Fruit fly (Drosophila melanogaster) ovary, adult (tissue): ENCODE data around the gene Cox10.

ENCODE experiments used
- CG17801 ChIP-seq: fragments of 200-800 bp; optimal IDR thresholded peaks from 2 replicates; lab custom pipeline; 2019; ENCODE audit warnings: missing biosample characterization, mild to moderate bottlenecking, missing genetic modification characterization, moderate library complexity; ENCODE audit not compliant: partially characterized antibody

Cox10 gene

DNA sequence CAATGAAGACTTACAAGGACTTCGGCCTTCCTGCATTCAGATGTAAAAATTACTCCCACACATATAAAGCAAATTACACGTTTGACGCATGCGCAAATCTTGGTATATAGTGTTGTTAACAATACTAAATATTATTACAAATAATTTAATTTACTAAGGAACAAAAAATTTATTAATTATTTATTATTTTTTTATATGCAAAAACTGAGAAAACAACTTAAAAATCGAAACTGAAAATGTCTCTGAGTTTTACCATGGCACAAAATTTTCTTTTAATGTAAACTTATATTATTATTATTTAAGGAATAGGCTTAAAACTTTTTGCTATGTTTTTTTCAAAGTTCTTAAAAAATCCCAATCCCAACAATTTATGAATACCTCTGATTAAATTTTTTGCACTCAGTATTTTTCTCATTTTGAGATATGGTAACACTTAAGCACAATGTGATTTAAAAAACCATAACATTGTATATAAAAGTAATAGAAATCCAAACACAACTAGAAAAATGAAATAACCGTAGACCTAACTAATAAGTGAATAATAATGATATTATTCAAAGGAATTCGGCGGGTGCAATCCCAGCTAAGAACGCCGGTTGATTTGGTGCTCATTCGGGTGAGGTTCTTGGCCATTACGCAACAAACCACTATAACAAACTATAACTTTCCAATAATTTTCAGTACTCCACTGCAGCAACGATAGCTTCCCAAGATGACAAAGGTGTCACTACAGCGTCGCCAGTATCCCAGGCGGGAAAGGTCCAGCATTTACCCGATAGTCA lies at the start of gene Cox10, which contains the start of gene Schip1:
Cox10 (plus strand) TSS at position 406 of the 782 bp plus-strand sequence.
Schip1 (minus strand) TSS at position 51 of the 782 bp plus-strand sequence.
- no peak for TF ChIP-seq CG17801

DNA sequence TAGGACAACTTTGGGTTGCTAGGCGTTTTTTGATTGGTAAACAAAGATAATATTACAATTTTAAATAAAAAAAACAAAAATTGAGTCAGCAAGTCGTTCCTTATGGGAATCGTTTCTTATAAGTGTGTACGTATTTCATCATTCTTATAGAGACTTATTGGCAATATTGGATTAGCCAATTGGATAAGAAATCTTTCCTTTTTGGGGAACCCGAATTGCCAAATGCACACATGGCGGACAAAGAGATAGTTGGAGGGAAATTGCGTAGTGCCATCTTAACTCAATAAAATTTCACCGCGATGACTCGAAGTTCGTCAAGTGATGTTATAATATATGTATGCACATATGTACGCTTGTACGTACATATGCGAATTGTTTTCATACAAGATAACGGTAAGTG lies 40.0 kb upstream of the Cox10 start:
- TF ChIP-seq CG17801 = no peak

DNA sequence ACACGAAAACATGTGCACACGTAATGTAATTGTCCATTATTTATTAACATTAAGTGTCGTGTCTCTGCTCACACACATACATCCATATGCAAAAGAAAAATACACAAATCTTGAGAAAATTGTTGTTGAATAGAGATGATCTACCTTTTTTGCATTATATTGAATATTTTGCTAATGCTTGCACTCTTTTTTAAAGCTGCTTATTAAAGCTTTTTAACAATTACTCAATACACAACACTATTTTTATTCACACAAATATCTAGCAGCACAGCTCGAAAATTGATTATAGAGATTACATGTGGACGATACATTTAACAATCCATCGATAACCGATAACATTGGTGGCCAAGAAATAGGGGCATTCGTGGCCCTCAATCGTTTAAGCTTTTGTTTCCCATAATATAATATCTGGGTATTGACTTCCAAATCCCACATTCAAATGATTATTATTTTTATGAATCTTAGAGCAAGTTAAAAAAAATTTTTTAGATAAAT lies 39.2 kb upstream of the Cox10 start, which contains the start of gene Ufd4:
Ufd4 (minus strand) TSS at position 300 of the 495 bp plus-strand sequence.
- TF ChIP-seq CG17801 = peak; percentile 65

DNA sequence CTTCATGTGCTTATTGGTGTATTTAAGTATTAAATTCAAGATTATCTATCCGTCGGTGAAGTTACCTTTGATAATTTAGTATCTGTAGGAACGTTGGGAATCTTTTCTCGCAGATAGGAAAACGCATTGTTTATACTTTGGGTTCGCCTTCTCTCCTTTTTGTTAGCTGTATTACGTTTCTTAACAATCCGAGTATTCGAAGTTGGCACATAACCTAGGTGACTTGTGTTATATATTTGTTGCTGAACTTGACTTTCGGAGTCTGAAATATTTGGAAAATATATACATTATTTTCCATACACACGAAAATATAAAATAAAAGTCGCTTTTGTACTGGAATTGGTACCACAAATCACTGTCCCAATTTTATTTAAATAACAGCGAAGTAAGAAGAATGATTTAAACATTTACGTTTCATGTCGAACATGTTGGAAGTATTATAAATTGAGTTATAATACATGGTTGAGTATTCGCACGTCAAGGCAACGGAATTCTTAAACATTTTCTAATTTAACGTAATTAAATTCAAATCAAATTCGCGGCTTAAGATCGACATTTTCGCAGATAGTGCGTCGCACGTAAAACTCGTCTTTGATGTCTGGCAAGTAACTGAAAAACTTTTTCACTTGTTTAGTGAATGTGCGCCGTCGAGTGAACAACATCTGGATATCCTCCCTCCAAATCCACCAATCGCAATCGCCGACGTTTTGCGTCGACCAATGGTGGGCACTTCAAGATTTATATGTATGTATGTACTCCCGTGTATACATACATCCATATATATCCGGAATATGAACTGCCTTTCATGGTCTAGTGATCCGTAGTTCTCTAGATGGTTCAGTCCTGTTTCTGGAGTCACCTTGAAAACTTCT lies 36.2 kb upstream of the Cox10 start, which contains the start of gene Hand:
Hand (minus strand) TSS at position 588 of the 872 bp plus-strand sequence.
- no peak for TF ChIP-seq CG17801

DNA sequence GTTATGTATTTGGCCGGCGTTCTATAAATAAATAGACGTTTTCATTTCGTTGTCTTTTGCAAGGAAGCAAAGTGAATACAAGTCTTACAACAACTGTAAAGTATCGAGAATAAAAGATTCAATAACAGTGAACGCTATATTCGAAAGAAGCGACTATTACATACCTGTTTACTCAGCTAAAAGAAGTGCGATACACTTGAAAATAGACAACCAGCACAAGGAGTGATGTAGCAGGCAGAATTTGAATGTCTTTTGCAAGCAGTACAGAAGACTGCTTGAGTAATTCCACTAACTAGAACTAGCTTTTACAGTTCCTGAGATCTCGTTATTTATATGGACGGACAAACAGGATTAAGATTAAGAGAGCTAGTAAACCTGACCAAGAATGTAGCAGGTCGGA lies 33.0 kb upstream of the Cox10 start:
- TF ChIP-seq CG17801 = no peak

DNA sequence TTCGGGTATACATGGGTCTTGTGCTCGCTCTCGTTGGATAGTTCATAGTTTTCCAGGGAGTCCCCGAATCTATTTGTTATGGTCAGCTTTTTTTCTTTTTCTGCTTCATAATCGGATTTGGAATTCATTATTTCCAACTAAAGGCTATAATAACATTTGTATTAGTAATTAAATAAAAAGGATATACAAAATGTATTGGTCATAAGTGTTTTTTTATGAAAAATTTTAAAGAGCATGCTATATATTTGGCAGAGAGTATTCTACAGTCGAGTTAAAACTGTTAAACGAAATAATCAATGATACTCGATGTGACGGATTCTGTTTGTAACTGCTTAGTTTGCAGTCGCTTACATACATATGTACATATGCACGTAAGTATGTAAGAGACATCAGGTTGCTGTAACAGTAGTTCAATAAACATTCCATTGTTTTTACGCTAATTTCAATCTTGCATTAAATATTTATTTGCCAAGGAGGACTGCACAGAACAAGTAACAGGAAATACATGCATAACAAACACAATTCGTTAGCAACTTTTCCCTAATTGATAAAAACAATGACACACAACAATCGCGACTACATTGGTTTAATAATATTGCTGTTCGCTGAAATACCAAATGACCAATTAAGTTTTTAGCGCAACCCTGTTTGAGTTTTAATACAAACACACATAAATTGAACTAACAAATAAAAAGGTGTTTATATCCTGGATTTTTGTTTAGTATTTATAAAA lies 32.0 kb upstream of the Cox10 start:
- no peak for TF ChIP-seq CG17801

DNA sequence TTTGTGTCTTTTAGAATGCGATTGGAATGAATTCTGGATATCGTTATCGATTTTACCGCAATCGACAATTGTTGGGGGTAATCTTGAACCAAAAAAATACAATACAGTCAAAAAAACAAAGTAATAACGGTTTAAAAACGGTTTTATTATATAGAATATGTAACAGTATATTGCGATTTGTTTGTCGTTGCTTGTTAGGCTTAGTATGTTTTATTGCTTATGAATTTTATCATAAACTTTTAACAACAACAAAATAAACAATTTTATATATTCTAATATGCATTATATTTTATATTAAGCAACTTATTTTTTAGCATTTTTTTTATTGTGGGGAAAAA lies 31.5 kb upstream of the Cox10 start, which contains the start of gene CYLD:
CYLD (minus strand) TSS at position 38 of the 338 bp plus-strand sequence.
- peak; percentile 66 for TF ChIP-seq CG17801

DNA sequence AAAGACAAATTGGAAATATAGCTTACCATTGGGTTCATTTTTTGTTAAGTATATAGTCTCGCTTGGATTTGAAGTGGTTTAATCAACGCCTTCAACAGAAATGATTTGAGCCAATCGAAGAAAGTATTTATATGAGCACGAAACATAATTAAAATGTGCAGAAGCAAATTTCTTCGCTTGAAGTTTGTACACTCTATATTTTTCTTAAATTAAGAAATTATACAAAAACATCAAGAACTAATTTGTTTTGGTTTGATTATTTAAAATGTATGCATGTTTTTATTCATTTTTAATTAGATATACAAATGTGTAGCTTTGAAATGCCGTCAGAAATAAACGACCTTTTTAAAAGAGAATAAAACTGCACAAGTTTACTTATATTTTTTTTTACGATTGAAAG lies 29.4 kb upstream of the Cox10 start, which contains the start of gene CG13138:
CG13138 (minus strand) TSS at position 101 of the 400 bp plus-strand sequence.
- TF ChIP-seq CG17801 = no peak

DNA sequence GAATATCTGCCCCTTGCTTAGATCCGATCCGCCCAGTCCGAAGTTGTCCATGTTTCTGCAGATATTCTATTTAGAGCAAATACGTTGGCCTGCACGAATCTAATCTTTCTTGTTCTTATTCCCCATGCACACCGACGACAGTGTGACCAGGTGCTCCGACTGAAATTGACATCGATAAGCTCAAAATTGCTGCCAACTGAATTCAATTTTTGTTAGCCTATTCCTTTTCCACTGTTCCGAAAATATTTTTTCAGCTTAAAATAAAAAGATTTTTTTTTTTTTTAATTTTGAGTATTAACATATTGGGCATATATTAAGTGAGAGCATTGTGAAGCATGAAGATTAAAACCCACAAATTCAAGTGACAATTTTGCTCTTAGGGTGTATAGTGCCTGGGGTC lies 27.5 kb upstream of the Cox10 start, which contains the start of gene nmd:
nmd (minus strand) TSS at position 162 of the 400 bp plus-strand sequence.
- no peak for TF ChIP-seq CG17801

DNA sequence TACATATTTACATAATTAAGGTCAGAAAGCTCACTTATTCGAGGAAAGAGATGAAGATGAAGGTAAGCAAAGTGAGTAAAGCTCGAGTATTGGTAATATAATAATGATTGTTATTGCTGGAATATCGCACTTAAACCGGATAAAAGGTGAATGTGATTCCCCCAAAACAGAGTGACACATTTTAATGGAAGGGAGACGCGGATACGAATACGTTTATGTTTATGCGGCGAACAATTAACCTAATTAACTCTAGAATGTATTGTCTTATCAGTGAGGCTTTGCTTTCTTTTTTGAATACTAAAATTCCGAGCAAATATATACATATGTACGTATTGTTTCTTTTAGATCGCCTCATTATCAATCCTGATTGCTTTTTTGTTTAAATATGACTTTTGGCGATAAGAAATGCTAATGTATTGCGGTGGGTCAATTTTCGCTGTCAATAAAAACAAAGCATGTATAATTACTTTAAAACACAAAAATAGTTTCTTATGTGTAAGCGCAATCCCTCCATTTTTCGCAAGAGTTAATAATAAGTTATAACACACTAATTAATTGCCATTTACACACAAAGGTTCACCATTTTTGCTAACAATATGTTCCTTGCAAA lies 25.6 kb upstream of the Cox10 start:
- no peak for TF ChIP-seq CG17801

DNA sequence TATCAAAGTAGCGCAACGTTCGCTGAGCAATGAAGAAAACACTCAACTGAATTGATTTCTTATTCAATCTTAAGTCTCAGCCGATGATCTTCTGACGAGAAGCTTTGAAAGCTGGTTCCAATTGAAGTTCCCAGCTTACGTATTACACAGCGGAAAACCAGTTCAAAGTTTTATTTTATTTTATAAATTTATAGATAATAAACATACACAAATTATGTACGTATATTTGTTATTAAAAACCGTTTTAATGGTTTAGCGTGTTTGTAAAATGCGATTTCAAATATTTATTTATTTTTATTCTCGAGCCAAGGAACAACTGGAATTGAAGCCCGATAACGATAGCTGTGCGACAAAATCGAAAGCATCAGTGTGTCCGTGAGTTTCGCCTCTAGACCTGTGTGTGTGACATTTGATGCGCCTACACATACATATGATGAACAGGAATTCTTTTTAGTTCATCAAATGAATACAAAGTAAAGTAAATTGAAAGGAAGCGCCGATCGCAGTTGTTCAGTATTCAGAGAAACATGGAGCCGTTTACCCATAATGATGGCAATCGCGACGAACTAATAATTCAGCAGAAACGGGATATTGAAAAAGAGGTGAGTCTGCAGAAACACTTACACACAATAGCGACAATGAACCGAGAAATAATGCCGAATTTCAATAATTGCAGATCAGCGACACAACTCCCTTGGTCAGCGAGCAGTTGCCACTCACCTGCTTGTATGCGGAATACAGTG lies 24.6 kb upstream of the Cox10 start, which contains the start of the genes CG5390 and CG4968:
CG5390 (minus strand) TSS at position 77 of the 743 bp plus-strand sequence.
CG4968 (plus strand) TSS at position 405 of the 743 bp plus-strand sequence.
- peak; percentile 87 for TF ChIP-seq CG17801

DNA sequence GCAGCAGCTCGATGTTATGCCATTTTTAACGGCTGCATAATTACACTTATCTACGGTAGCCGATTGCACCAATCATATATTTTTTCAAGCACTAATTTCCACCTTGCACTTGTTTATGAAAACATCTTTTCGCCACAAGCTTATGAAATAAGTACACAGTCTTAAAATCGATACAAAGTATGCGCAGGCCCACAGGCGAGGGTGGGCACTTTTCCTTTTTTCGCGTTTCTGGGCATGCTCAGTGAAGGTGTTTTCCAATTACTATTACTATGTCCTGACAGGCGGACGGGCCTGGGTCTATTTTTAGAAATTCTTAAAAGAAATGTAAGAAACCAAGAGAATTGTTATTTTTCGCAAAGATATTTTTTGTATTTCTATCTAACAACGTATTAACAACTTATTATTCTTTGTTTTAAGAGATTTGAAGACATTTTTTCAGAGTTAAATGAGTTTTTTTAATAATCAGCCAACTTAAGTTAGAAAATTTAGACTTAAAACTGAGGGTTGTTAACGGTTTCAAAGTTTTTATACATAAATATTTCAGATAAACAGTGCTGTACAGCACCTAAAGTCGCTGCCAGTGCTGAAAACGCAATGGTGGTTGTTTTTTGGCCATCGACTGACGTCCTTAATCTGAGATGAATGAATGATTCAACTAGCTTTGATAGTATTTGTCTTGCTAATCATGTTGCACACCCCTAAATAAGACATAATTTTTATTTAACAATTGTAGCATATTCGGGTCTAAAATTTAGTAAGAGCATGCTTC lies 20.5 kb upstream of the Cox10 start, which contains the start of gene Cdk5alpha:
Cdk5alpha (minus strand) TSS at position 343 of the 769 bp plus-strand sequence.
- TF ChIP-seq CG17801 = no peak

DNA sequence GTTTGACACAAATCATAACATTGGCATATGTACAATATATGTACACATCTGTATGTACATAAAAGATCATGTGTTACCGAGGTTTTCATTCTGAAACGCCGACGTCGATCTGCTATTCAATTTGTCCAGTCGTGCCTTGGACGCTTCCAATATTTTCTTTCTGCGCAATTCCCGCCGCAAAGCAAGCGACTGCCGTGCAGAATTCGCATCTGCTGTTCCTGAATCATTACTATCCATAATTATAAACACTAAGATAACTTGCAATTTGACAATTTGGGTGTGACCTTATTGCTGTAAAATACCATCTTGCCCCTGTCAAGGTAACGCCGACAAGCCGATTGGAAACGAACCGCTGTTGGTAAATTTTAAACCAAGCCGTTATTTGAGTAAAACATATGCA lies 19.4 kb upstream of the Cox10 start:
- no peak for TF ChIP-seq CG17801
